Fruit fly (Drosophila melanogaster) whole organism, wandering third instar larva: Measurements from ENCODE around the gene Cp7Fc.

Experiments used
- Abd-B ChIP-seq: fragments of >200 bp; optimal IDR thresholded peaks from 2 replicates; lab custom pipeline; 2017; ENCODE audit warnings: missing biosample characterization, missing genetic modification characterization
- CG9705 ChIP-seq: fragments of 200-800 bp; sonication (Bioruptor generic); optimal IDR thresholded peaks from 2 replicates; lab custom pipeline; 2018; ENCODE audit warnings: missing biosample characterization, mild to moderate bottlenecking, missing genetic modification characterization
- Dfd ChIP-seq: fragments of >200 bp; optimal IDR thresholded peaks from 2 replicates; lab custom pipeline; 2017; ENCODE audit warnings: missing biosample characterization, missing genetic modification characterization
- Hr78 ChIP-seq: fragments of >200 bp; optimal IDR thresholded peaks from 2 replicates; lab custom pipeline; 2017; ENCODE audit warnings: missing biosample characterization, missing genetic modification characterization
- Hr83 ChIP-seq: fragments of 200-300 bp; sonication (Bioruptor generic); optimal IDR thresholded peaks from 2 replicates; lab custom pipeline; 2016; ENCODE audit warnings: missing biosample characterization, mild to moderate bottlenecking, missing genetic modification characterization, moderate library complexity; ENCODE audit not compliant: poor library complexity, severe bottlenecking
- brk ChIP-seq: fragments of 200-800 bp; sonication (Bioruptor generic); optimal IDR thresholded peaks from 2 replicates; lab custom pipeline; 2016; ENCODE audit warnings: missing biosample characterization, mild to moderate bottlenecking, missing genetic modification characterization
- foxo ChIP-seq, 2 experiments: fragments of 200-800 bp; sonication (Bioruptor generic); optimal IDR thresholded peaks; 2 replicates in 1 of 2; 3 replicates in 1 of 2; lab custom pipeline; 2016 to 2017; ENCODE audit warnings: missing biosample characterization in 2 of 2, missing genetic modification characterization in 2 of 2
- h ChIP-seq: fragments of 200-800 bp; sonication (Bioruptor generic); optimal IDR thresholded peaks from 3 replicates; lab custom pipeline; 2016; ENCODE audit warnings: missing biosample characterization, mild to moderate bottlenecking, missing genetic modification characterization
- jim ChIP-seq: fragments of 175-275, 200-325 bp; sonication (Bioruptor generic); optimal IDR thresholded peaks from 2 replicates; lab custom pipeline; 2016; ENCODE audit warnings: missing biosample characterization, mild to moderate bottlenecking, missing genetic modification characterization
- usp ChIP-seq: fragments of >200 bp; optimal IDR thresholded peaks from 2 replicates; lab custom pipeline; 2017; ENCODE audit warnings: missing biosample characterization, missing genetic modification characterization

DNA sequence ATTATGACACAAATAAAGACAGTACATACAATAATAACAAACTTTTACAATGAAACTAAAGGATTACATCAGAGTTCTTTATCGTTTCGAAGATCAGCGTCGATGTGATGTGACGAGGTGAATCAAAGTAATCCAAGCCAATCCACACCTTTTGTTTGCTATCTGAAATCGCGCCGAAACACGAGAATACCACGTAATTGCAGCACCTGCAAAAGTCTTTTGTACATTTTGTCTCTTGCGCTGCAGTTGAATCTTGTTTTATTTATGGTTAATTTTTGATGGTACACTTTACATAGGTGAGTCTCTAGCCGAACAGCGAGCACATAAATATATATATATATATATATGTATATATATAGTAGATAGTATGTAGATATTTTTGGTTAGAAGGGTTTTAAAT is 7.9 kb downstream of the Cp7Fc start:
- TF ChIP-seq Dfd (GFP tag; lab: Kevin White, UChicago) (no peak), h (no peak), Abd-B (GFP tag; lab: Kevin White, UChicago) (no peak), jim (GFP tag; lab: Kevin White, UChicago) (no peak), usp (GFP tag; lab: Kevin White, UChicago) (no peak), brk (GFP tag; lab: Kevin White, UChicago) (no peak), CG9705 (GFP tag; lab: Kevin White, UChicago) (no peak), Hr78 (GFP tag; lab: Kevin White, UChicago) (no peak), Hr83 (no peak), foxo (GFP tag; optimal IDR thresholded peaks at IDR 0.05; lab: Kevin White, UChicago) (no peak)
